Worm (Caenorhabditis elegans) whole organism, late embryonic: ENCODE data around the gene mrp-3.

Experiments
- C08G9.2 ChIP-seq: sonication (generic microtip); optimal IDR thresholded peaks from 2 replicates; lab custom pipeline; 2016; ENCODE audit warnings: mild to moderate bottlenecking, missing genetic modification characterization, moderate library complexity, missing compliant biosample characterization
- F13H6.1 ChIP-seq: sonication (generic microtip); optimal IDR thresholded peaks from 2 replicates; lab custom pipeline; 2016; ENCODE audit warnings: missing genetic modification characterization, missing compliant biosample characterization
- K09A11.1 ChIP-seq: sonication (generic microtip); optimal IDR thresholded peaks from 2 replicates; lab custom pipeline; 2017; ENCODE audit warnings: antibody characterized with exemption, mild to moderate bottlenecking, missing genetic modification characterization, missing compliant biosample characterization; ENCODE audit not compliant: insufficient read depth
- Y22D7AL.16 ChIP-seq: sonication (generic microtip); optimal IDR thresholded peaks from 2 replicates; lab custom pipeline; 2016; ENCODE audit warnings: missing genetic modification characterization, missing compliant biosample characterization
- ceh-14 ChIP-seq: sonication (generic microtip); optimal IDR thresholded peaks from 2 replicates; lab custom pipeline; 2016; ENCODE audit warnings: missing genotype, missing genetic modification characterization, missing compliant biosample characterization
- ceh-19 ChIP-seq: fragments of 200-800 bp; sonication (Bioruptor generic); optimal IDR thresholded peaks from 2 replicates; lab custom pipeline; 2018; ENCODE audit warnings: mild to moderate bottlenecking, missing genetic modification characterization, missing compliant biosample characterization
- ceh-22 ChIP-seq: sonication (generic microtip); optimal IDR thresholded peaks from 2 replicates; lab custom pipeline; 2017; ENCODE audit warnings: missing biosample characterization, missing genetic modification characterization
- ceh-24 ChIP-seq: sonication (generic microtip); optimal IDR thresholded peaks from 2 replicates; lab custom pipeline; 2016; ENCODE audit warnings: mild to moderate bottlenecking, missing genetic modification characterization, missing compliant biosample characterization
- ceh-31 ChIP-seq: sonication (generic microtip); optimal IDR thresholded peaks from 2 replicates; lab custom pipeline; 2016; ENCODE audit warnings: missing genetic modification characterization, missing compliant biosample characterization
- ceh-34 ChIP-seq: sonication (generic microtip); optimal IDR thresholded peaks from 2 replicates; lab custom pipeline; 2016; ENCODE audit warnings: mild to moderate bottlenecking, missing genetic modification characterization, missing compliant biosample characterization
- ceh-45 ChIP-seq: fragments of 200-800 bp; sonication (Bioruptor generic); IDR thresholded peaks from 2 replicates; pipeline ENCODE4 v1.3.6; 2022; ENCODE audit warnings: missing genetic modification reagents, missing genetic modification characterization, missing compliant biosample characterization
- ceh-9 ChIP-seq: sonication (generic microtip); optimal IDR thresholded peaks from 2 replicates; lab custom pipeline; 2016; ENCODE audit warnings: mild to moderate bottlenecking, missing genetic modification characterization, inconsistent platforms, missing compliant biosample characterization
- che-1 ChIP-seq: sonication (generic microtip); optimal IDR thresholded peaks from 2 replicates; lab custom pipeline; 2016; ENCODE audit warnings: mild to moderate bottlenecking, missing genetic modification characterization, missing compliant biosample characterization
- dve-1 ChIP-seq: sonication (generic microtip); optimal IDR thresholded peaks from 2 replicates; lab custom pipeline; 2017; ENCODE audit warnings: antibody characterized with exemption, mild to moderate bottlenecking, missing genetic modification characterization, missing compliant biosample characterization
- elt-4 ChIP-seq: sonication (generic microtip); optimal IDR thresholded peaks from 2 replicates; lab custom pipeline; 2016; ENCODE audit warnings: missing genetic modification characterization, missing compliant biosample characterization
- ets-4 ChIP-seq: sonication (generic microtip); optimal IDR thresholded peaks from 2 replicates; lab custom pipeline; 2016; ENCODE audit warnings: missing genetic modification characterization, missing compliant biosample characterization
- fax-1 ChIP-seq: sonication (generic microtip); optimal IDR thresholded peaks from 2 replicates; lab custom pipeline; 2016; ENCODE audit warnings: missing genotype, missing genetic modification characterization, missing compliant biosample characterization
- fkh-10 ChIP-seq: fragments of 150-350 bp; optimal IDR thresholded peaks from 2 replicates; lab custom pipeline; 2014; ENCODE audit warnings: missing biosample characterization, missing genetic modification reagents, missing genetic modification characterization
- hlh-30 ChIP-seq: sonication (generic microtip); optimal IDR thresholded peaks from 2 replicates; lab custom pipeline; 2017; ENCODE audit warnings: antibody characterized with exemption, missing genetic modification characterization, missing compliant biosample characterization; ENCODE audit not compliant: insufficient read depth
- hlh-6 ChIP-seq: sonication (generic microtip); optimal IDR thresholded peaks from 2 replicates; lab custom pipeline; 2016; ENCODE audit warnings: missing genotype, missing genetic modification characterization, missing compliant biosample characterization
- hlh-8 ChIP-seq: sonication (generic microtip); optimal IDR thresholded peaks from 2 replicates; lab custom pipeline; 2016; ENCODE audit warnings: missing genotype, missing genetic modification characterization, missing compliant biosample characterization
- lim-6 ChIP-seq: sonication (generic microtip); optimal IDR thresholded peaks from 2 replicates; lab custom pipeline; 2016; ENCODE audit warnings: missing genetic modification characterization, missing compliant biosample characterization
- nhr-232 ChIP-seq: sonication (generic microtip); optimal IDR thresholded peaks from 2 replicates; lab custom pipeline; 2016; ENCODE audit warnings: missing genetic modification characterization, missing compliant biosample characterization
- odd-2 ChIP-seq: sonication (generic microtip); optimal IDR thresholded peaks from 2 replicates; lab custom pipeline; 2017; ENCODE audit warnings: antibody characterized with exemption, mild to moderate bottlenecking, missing genetic modification characterization, missing compliant biosample characterization
- pag-3 ChIP-seq: sonication (generic microtip); optimal IDR thresholded peaks from 2 replicates; lab custom pipeline; 2016; ENCODE audit warnings: missing compliant biosample characterization, missing genetic modification characterization, borderline replicate concordance
- pat-9 ChIP-seq: fragments of 200-800 bp; sonication (Bioruptor generic); optimal IDR thresholded peaks from 2 replicates; lab custom pipeline; 2018; ENCODE audit warnings: mild to moderate bottlenecking, missing genetic modification characterization, moderate library complexity, missing compliant biosample characterization
- pax-1 ChIP-seq: fragments of 150-350 bp; optimal IDR thresholded peaks from 2 replicates; lab custom pipeline; 2014; ENCODE audit warnings: missing biosample characterization, missing genetic modification characterization
- pha-4 ChIP-seq: fragments of 150-350 bp; optimal IDR thresholded peaks from 2 replicates; lab custom pipeline; 2018; ENCODE audit warnings: missing biosample characterization, missing genetic modification reagents, missing genetic modification characterization
- pqm-1 ChIP-seq: sonication (generic microtip); optimal IDR thresholded peaks from 2 replicates; lab custom pipeline; 2016; ENCODE audit warnings: missing genetic modification characterization, missing compliant biosample characterization
- pros-1 ChIP-seq: fragments of 150-350 bp; optimal IDR thresholded peaks from 2 replicates; lab custom pipeline; 2014; ENCODE audit warnings: missing biosample characterization, missing genetic modification reagents, missing genetic modification characterization
- sdc-2 ChIP-seq: sonication (generic microtip); optimal IDR thresholded peaks from 2 replicates; lab custom pipeline; 2016; ENCODE audit warnings: missing genotype, missing genetic modification characterization, missing compliant biosample characterization
- sox-2 ChIP-seq: fragments of 200-800 bp; sonication (Bioruptor generic); IDR thresholded peaks from 2 replicates; pipeline ENCODE4 v1.3.6; 2022; ENCODE audit warnings: missing genetic modification reagents, missing genetic modification characterization, missing compliant biosample characterization
- sox-4 ChIP-seq: sonication (generic microtip); optimal IDR thresholded peaks from 2 replicates; lab custom pipeline; 2017; ENCODE audit warnings: mild to moderate bottlenecking, missing genetic modification characterization, inconsistent platforms, missing compliant biosample characterization
- syd-9 ChIP-seq: sonication (generic microtip); optimal IDR thresholded peaks from 2 replicates; lab custom pipeline; 2016; ENCODE audit warnings: mild to moderate bottlenecking, missing genetic modification characterization, moderate library complexity, missing compliant biosample characterization
- tbx-2 ChIP-seq: sonication (generic microtip); optimal IDR thresholded peaks from 2 replicates; lab custom pipeline; 2016; ENCODE audit warnings: missing genetic modification characterization, missing compliant biosample characterization
- unc-3 ChIP-seq, 2 experiments: fragments of 200-800 bp in 1 of 2; sonication (Bioruptor generic) in 1 of 2; sonication (generic microtip) in 1 of 2; conservative IDR thresholded peaks in 1 of 2; optimal IDR thresholded peaks in 1 of 2; 2 replicates each; pipeline versions ENCODE4 v1.3.6 to Lab custom; 2016 to 2022; ENCODE audit warnings: missing compliant biosample characterization in 2 of 2, missing genetic modification characterization in 2 of 2, missing genetic modification reagents in 1 of 2
- unc-42 ChIP-seq: sonication (generic microtip); optimal IDR thresholded peaks from 2 replicates; lab custom pipeline; 2016; ENCODE audit warnings: missing genotype, missing genetic modification characterization, missing compliant biosample characterization
- zip-5 ChIP-seq: sonication (generic microtip); optimal IDR thresholded peaks from 2 replicates; lab custom pipeline; 2016; ENCODE audit warnings: missing genetic modification characterization, missing compliant biosample characterization

Gene mrp-3

ce11 chrX:15919372-15919771, 19.8 kb downstream of the mrp-3 start, which contains the start of gene F31B9.7:
TSS of gene F31B9.7 (plus strand) at chrX:15919672.
- TF ChIP-seq ceh-45 (no peak), ets-4 (tag; lab: Kevin White, UChicago) (no peak), nhr-232 (tag; lab: Kevin White, UChicago) (no peak), ceh-14 (no peak), ceh-34 (tag; lab: Kevin White, UChicago) (no peak)

DNA sequence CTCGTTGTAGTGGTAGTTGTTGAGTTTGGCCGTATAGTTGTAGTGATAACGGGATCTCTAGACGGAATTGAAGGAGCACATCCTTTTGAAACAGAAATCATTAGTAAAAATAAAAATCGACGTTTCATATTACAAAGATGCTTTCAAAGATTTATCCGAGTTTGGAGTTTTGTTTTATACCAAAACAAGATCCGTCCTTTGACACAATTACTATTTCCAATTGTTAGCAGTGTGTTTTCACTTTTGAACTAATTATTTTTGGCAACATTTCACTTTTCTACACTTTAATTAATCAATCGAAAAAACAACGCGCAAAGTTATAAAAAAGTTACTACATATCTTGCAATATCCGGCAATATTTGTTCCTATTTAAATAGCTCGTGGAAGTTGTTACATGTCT, 22.1 kb downstream of the mrp-3 start, which contains the start of the genes F31B9.4 and F31B9.2:
Gene F31B9.4, minus strand, starts transcription at position 101 of the 400 bp plus-strand sequence.
Gene F31B9.2, plus strand, starts transcription at position 368 of the 400 bp plus-strand sequence.
- no peak for TF ChIP-seq ceh-9 (tag; lab: Kevin White, UChicago)
- TF ChIP-seq pha-4: no peak
- no peak for TF ChIP-seq ceh-31
- no peak for TF ChIP-seq pat-9
- TF ChIP-seq elt-4 (tag; lab: Kevin White, UChicago): no peak
- no peak for TF ChIP-seq hlh-6 (tag; lab: Kevin White, UChicago)
- no peak for TF ChIP-seq unc-3 (GFP tag; conservative IDR thresholded peaks at IDR 0.05; lab: Robert Waterston, UW)
- TF ChIP-seq unc-3 (tag; optimal IDR thresholded peaks at IDR 0.05; lab: Kevin White, UChicago): no peak
- no peak for TF ChIP-seq Y22D7AL.16 (tag; lab: Kevin White, UChicago)
- no peak for TF ChIP-seq unc-42 (tag; lab: Kevin White, UChicago)
- TF ChIP-seq F13H6.1 (tag; lab: Kevin White, UChicago): no peak
- no peak for TF ChIP-seq hlh-30
- no peak for TF ChIP-seq zip-5 (tag; lab: Kevin White, UChicago)
- TF ChIP-seq tbx-2 (tag; lab: Kevin White, UChicago): no peak
- no peak for TF ChIP-seq ceh-19
- no peak for TF ChIP-seq dve-1 (tag; lab: Kevin White, UChicago)
- TF ChIP-seq syd-9 (tag; lab: Kevin White, UChicago): no peak
- TF ChIP-seq sox-2: no peak
- no peak for TF ChIP-seq K09A11.1

DNA sequence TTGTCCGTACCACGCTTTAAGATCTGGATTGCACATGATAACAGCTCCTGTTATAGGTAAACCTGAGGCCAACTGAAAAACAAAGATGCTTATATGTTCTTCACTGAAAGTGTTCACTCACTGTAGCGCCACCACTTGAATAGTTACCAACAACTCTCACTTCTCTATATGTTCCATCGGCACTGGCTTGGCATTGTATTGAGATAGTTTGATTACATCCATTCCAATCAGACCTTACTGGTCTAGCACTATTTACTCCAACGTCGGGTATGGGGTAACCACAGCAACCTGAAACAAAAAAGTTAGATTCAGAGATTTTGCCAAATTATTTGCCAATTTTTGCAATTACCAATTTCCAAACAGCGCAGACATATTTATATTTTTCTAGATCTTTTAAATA, 23.4 kb downstream of the mrp-3 start:
- no peak for TF ChIP-seq pqm-1
- no peak for TF ChIP-seq sdc-2 (tag; lab: Kevin White, UChicago)
- no peak for TF ChIP-seq K09A11.1
- no peak for TF ChIP-seq fkh-10 (GFP tag; lab: Kevin White, UChicago)
- TF ChIP-seq pros-1 (tag; lab: Kevin White, UChicago): no peak
- TF ChIP-seq pat-9: no peak
- no peak for TF ChIP-seq pag-3 (tag; lab: Kevin White, UChicago)
- TF ChIP-seq ceh-24 (tag; lab: Kevin White, UChicago): no peak
- TF ChIP-seq C08G9.2: no peak
- no peak for TF ChIP-seq lim-6 (tag; lab: Kevin White, UChicago)
- no peak for TF ChIP-seq ceh-31
- no peak for TF ChIP-seq ceh-22
- no peak for TF ChIP-seq ceh-34 (tag; lab: Kevin White, UChicago)
- TF ChIP-seq che-1 (tag; lab: Kevin White, UChicago): no peak
- no peak for TF ChIP-seq syd-9 (tag; lab: Kevin White, UChicago)
- TF ChIP-seq odd-2 (tag; lab: Kevin White, UChicago): no peak
- no peak for TF ChIP-seq fax-1 (tag; lab: Kevin White, UChicago)
- TF ChIP-seq hlh-8 (tag; lab: Kevin White, UChicago): no peak

ce11 chrX:15912841-15913240, 26.3 kb downstream of the mrp-3 start:
- TF ChIP-seq hlh-8 (tag; lab: Kevin White, UChicago): no peak
- TF ChIP-seq K09A11.1: no peak
- no peak for TF ChIP-seq sox-4 (tag; lab: Kevin White, UChicago)
- no peak for TF ChIP-seq pax-1 (tag; lab: Kevin White, UChicago)
- TF ChIP-seq, all 69 proteins: peak for 0
